Fruit fly (Drosophila melanogaster) whole organism: ENCODE results near the gene hook.

Source experiments
- CG8478 ChIP-seq: fragments of >200 bp; optimal IDR thresholded peaks from 2 replicates; lab custom pipeline; 2018; ENCODE audit warnings: inconsistent platforms
- EcR ChIP-seq, 2 experiments: fragments of >200 bp; optimal IDR thresholded peaks; 2 replicates each; lab custom pipeline; 2017; ENCODE audit warnings: missing biosample characterization in 2 of 2, missing genetic modification characterization in 2 of 2, missing genetic modification reagents in 2 of 2
- usp ChIP-seq: fragments of >200 bp; optimal IDR thresholded peaks from 2 replicates; lab custom pipeline; 2017; ENCODE audit warnings: missing biosample characterization, missing genetic modification characterization, mixed read lengths

- no peak for TF ChIP-seq usp
- TF ChIP-seq EcR (GFP tag; optimal IDR thresholded peaks at IDR 0.05; lab: Kevin White, UChicago): no peak
- no peak for TF ChIP-seq CG8478 (lab: Kevin White, UChicago)
Measured at dm6 chr2L:19011895-19012645, 21.2 kb downstream of the hook start.
